Fruit fly (Drosophila melanogaster) whole organism, wandering third instar larva: ENCODE data around the gene CG3473.

ENCODE experiments used
- Abd-B ChIP-seq: fragments of >200 bp; optimal IDR thresholded peaks from 2 replicates; lab custom pipeline; 2017; ENCODE audit warnings: missing biosample characterization, missing genetic modification characterization
- Hr78 ChIP-seq: fragments of >200 bp; optimal IDR thresholded peaks from 2 replicates; lab custom pipeline; 2017; ENCODE audit warnings: missing biosample characterization, missing genetic modification characterization
- N ChIP-seq: fragments of >200 bp; optimal IDR thresholded peaks from 2 replicates; lab custom pipeline; 2018; ENCODE audit warnings: missing biosample characterization, missing external identifiers, missing genetic modification characterization
- OdsH ChIP-seq: fragments of 200-800 bp; sonication (Bioruptor generic); optimal IDR thresholded peaks from 2 replicates; lab custom pipeline; 2016; ENCODE audit warnings: missing biosample characterization, mild to moderate bottlenecking, missing genetic modification characterization
- br ChIP-seq: fragments of 200-800 bp; sonication (Bioruptor generic); optimal IDR thresholded peaks from 2 replicates; lab custom pipeline; 2016; ENCODE audit warnings: missing biosample characterization, missing genetic modification characterization
- dmrt93B ChIP-seq: fragments of 200-800 bp; sonication (Bioruptor generic); optimal IDR thresholded peaks from 2 replicates; lab custom pipeline; 2018; ENCODE audit warnings: missing biosample characterization, mild to moderate bottlenecking, missing genetic modification characterization
- foxo ChIP-seq, 2 experiments: fragments of 200-800 bp; sonication (Bioruptor generic); optimal IDR thresholded peaks; 2 replicates in 1 of 2; 3 replicates in 1 of 2; lab custom pipeline; 2016 to 2017; ENCODE audit warnings: missing biosample characterization in 2 of 2, missing genetic modification characterization in 2 of 2
- h ChIP-seq: fragments of 200-800 bp; sonication (Bioruptor generic); optimal IDR thresholded peaks from 3 replicates; lab custom pipeline; 2016; ENCODE audit warnings: missing biosample characterization, mild to moderate bottlenecking, missing genetic modification characterization
- jim ChIP-seq: fragments of 175-275, 200-325 bp; sonication (Bioruptor generic); optimal IDR thresholded peaks from 2 replicates; lab custom pipeline; 2016; ENCODE audit warnings: missing biosample characterization, mild to moderate bottlenecking, missing genetic modification characterization
- pan ChIP-seq: fragments of >200 bp; optimal IDR thresholded peaks from 2 replicates; lab custom pipeline; 2017
- rgr ChIP-seq: fragments of 200-800 bp; sonication (Bioruptor generic); optimal IDR thresholded peaks from 3 replicates; lab custom pipeline; 2016; ENCODE audit warnings: missing biosample characterization, mild to moderate bottlenecking, missing genetic modification characterization
- usp ChIP-seq: fragments of >200 bp; optimal IDR thresholded peaks from 2 replicates; lab custom pipeline; 2017; ENCODE audit warnings: missing biosample characterization, missing genetic modification characterization

DNA sequence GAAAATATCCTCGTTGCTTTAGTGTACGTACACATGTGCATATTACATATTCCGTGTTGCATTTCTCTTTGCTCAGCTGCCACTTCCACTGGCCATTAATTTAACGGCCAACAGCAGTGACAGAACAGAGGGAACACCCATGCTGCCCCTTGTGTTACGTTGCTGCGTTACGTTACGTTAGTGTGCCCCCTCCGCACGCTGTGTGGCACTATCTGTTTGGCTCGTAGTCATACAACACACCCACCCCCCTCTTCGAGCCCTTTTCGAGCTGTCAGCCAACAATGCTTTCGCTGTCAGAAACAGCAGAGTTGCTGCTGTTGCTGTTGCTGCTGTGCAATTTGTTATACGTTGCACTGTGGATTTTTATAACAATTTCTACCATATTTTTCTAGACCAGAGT, 43.0 kb downstream of the CG3473 start:
- TF ChIP-seq Hr78 (GFP tag; lab: Kevin White, UChicago): no peak
- no peak for TF ChIP-seq jim (GFP tag; lab: Kevin White, UChicago)
- no peak for TF ChIP-seq rgr (GFP tag; lab: Kevin White, UChicago)
- no peak for TF ChIP-seq OdsH
- no peak for TF ChIP-seq br
- TF ChIP-seq Abd-B (GFP tag; lab: Kevin White, UChicago): no peak
- TF ChIP-seq h (GFP tag; lab: Kevin White, UChicago): no peak
- TF ChIP-seq pan (lab: Kevin White, UChicago): no peak
- TF ChIP-seq foxo (GFP tag; optimal IDR thresholded peaks at IDR 0.05; lab: Kevin White, UChicago): no peak
- TF ChIP-seq usp (GFP tag; lab: Kevin White, UChicago): no peak
- TF ChIP-seq dmrt93B (GFP tag; lab: Kevin White, UChicago): no peak
- TF ChIP-seq N (GFP tag; lab: Kevin White, UChicago): no peak
